Fruit fly (Drosophila melanogaster): Measurements from ENCODE around the gene Vha16-3.

DNA sequence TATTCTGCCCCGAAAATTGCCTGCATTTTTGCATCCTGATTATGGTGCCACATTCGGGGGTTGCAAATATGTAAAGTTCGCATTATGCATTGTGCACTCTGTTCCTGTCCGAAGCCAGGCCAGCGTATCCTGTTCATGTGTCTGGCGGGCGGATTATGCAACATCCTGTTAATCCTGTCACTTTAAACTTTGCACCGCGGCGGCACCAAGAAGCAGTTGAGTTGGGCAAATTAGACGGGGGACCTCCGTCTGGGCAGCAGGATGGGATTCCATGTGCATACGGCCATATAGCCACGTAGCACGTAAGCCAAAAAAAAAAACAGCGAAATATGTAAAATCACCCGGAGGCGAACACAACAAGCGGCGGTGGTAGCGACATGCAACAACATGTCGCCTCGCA is 16.4 kb downstream of the Vha16-3 start:
- no peak for TF ChIP-seq Sin3A (optimal IDR thresholded peaks at IDR 0.05)
- TF ChIP-seq insv (optimal IDR thresholded peaks at IDR 0.05): no peak

All from Kc167 (cell line).